Fruit fly (Drosophila melanogaster): ENCODE results near the gene CG8281.

dm6 chr3L:7909695-7910463 lies 2.4 kb upstream of the CG8281 start:
- no peak for TF ChIP-seq woc (GFP tag; optimal IDR thresholded peaks at IDR 0.05)
- TF ChIP-seq br (GFP tag; optimal IDR thresholded peaks at IDR 0.05), result no peak
- TF ChIP-seq psq (GFP tag; optimal IDR thresholded peaks at IDR 0.05), result no peak
- TF ChIP-seq Rel (GFP tag; optimal IDR thresholded peaks at IDR 0.05), result no peak
- TF ChIP-seq Rel (tag; optimal IDR thresholded peaks at IDR 0.05), result no peak
- TF ChIP-seq usp (GFP tag; optimal IDR thresholded peaks at IDR 0.05), result no peak
- TF ChIP-seq Dif (GFP tag; optimal IDR thresholded peaks at IDR 0.05; ENCODE audit: partially characterized antibody), result no peak
- no peak for TF ChIP-seq rgr (GFP tag; optimal IDR thresholded peaks at IDR 0.05)
- no peak for TF ChIP-seq pan (optimal IDR thresholded peaks at IDR 0.05)
- no peak for TF ChIP-seq Dfd (GFP tag; optimal IDR thresholded peaks at IDR 0.05)
- no peak for TF ChIP-seq CrebA (GFP tag; optimal IDR thresholded peaks at IDR 0.05; ENCODE audit: borderline replicate concordance)
- TF ChIP-seq foxo (GFP tag; optimal IDR thresholded peaks at IDR 0.05), result no peak
- TF ChIP-seq CG9705 (GFP tag; optimal IDR thresholded peaks at IDR 0.05), result no peak
- no peak for TF ChIP-seq Hr78 (GFP tag; optimal IDR thresholded peaks at IDR 0.05)

Measured in whole organism, wandering third instar larva.